Fruit fly (Drosophila melanogaster): ENCODE measurements around the gene CG43059.

CG43059 gene

dm6 chr3L:8360063-8360642, 41.4 kb upstream of the CG43059 start:
- TF ChIP-seq CG9705 (GFP tag; optimal IDR thresholded peaks at IDR 0.05), result no peak
- no peak for TF ChIP-seq h (GFP tag; optimal IDR thresholded peaks at IDR 0.05)
- peak; percentile 22 for TF ChIP-seq Dif (GFP tag; optimal IDR thresholded peaks at IDR 0.05; ENCODE audit: partially characterized antibody)
- peak; percentile 56 for TF ChIP-seq jim (GFP tag; optimal IDR thresholded peaks at IDR 0.05)

dm6 chr3L:8358776-8359455, 40.1 kb upstream of the CG43059 start:
- TF ChIP-seq Hr78 (GFP tag; optimal IDR thresholded peaks at IDR 0.05) (no peak), h (GFP tag; optimal IDR thresholded peaks at IDR 0.05) (peak; percentile 3), GATAd (GFP tag; optimal IDR thresholded peaks at IDR 0.05) (no peak), usp (GFP tag; optimal IDR thresholded peaks at IDR 0.05) (no peak), brk (GFP tag; optimal IDR thresholded peaks at IDR 0.05) (no peak), Dfd (GFP tag; optimal IDR thresholded peaks at IDR 0.05) (no peak), lola (GFP tag; optimal IDR thresholded peaks at IDR 0.05) (no peak), Mio (GFP tag; optimal IDR thresholded peaks at IDR 0.05) (no peak), fru (GFP tag; optimal IDR thresholded peaks at IDR 0.05) (peak; percentile 61), foxo (GFP tag; optimal IDR thresholded peaks at IDR 0.05) (no peak), Myc (optimal IDR thresholded peaks at IDR 0.05) (no peak), Rel (GFP tag; optimal IDR thresholded peaks at IDR 0.05) (no peak), Rel (tag; optimal IDR thresholded peaks at IDR 0.05) (no peak)

- TF ChIP-seq sage (GFP tag; optimal IDR thresholded peaks at IDR 0.05) (no peak), Sp1 (GFP tag; optimal IDR thresholded peaks at IDR 0.05) (no peak), Abd-B (GFP tag; optimal IDR thresholded peaks at IDR 0.05) (no peak), OdsH (GFP tag; optimal IDR thresholded peaks at IDR 0.05) (peak; percentile 7), dl (GFP tag; optimal IDR thresholded peaks at IDR 0.05; ENCODE audit: insufficient read depth in 1 of 2, partially characterized antibody in 2 of 2) (no peak), ey (GFP tag; optimal IDR thresholded peaks at IDR 0.05) (no peak), lola (GFP tag; optimal IDR thresholded peaks at IDR 0.05) (no peak), Mio (GFP tag; optimal IDR thresholded peaks at IDR 0.05) (no peak), CrebA (GFP tag; optimal IDR thresholded peaks at IDR 0.05; ENCODE audit: borderline replicate concordance) (no peak), CG9705 (GFP tag; optimal IDR thresholded peaks at IDR 0.05) (peak; percentile 7), Hr78 (GFP tag; optimal IDR thresholded peaks at IDR 0.05) (no peak), Hr83 (GFP tag; optimal IDR thresholded peaks at IDR 0.05; ENCODE audit: poor library complexity, severe bottlenecking) (no peak), Vsx2 (GFP tag; optimal IDR thresholded peaks at IDR 0.05; ENCODE audit: partially characterized antibody) (no peak), N (GFP tag; optimal IDR thresholded peaks at IDR 0.05) (no peak), foxo (GFP tag; optimal IDR thresholded peaks at IDR 0.05) (peak in 1 of 2 experiments; percentile 39), Dfd (GFP tag; optimal IDR thresholded peaks at IDR 0.05) (no peak), rgr (GFP tag; optimal IDR thresholded peaks at IDR 0.05) (no peak), sv (GFP tag; optimal IDR thresholded peaks at IDR 0.05) (no peak), Myc (optimal IDR thresholded peaks at IDR 0.05) (no peak)
Observed at dm6 chr3L:8358138-8358537, 39.4 kb upstream of the CG43059 start.

- TF ChIP-seq Vsx2 (GFP tag; optimal IDR thresholded peaks at IDR 0.05; ENCODE audit: partially characterized antibody), result no peak
- TF ChIP-seq sage (GFP tag; optimal IDR thresholded peaks at IDR 0.05), result no peak
- no peak for TF ChIP-seq ey (GFP tag; optimal IDR thresholded peaks at IDR 0.05)
- no peak for TF ChIP-seq rgr (GFP tag; optimal IDR thresholded peaks at IDR 0.05)
- TF ChIP-seq usp (GFP tag; optimal IDR thresholded peaks at IDR 0.05), result no peak
- no peak for TF ChIP-seq Mio (GFP tag; optimal IDR thresholded peaks at IDR 0.05)
- TF ChIP-seq Dif (GFP tag; optimal IDR thresholded peaks at IDR 0.05; ENCODE audit: partially characterized antibody), result no peak
- TF ChIP-seq CG32264 (GFP tag; optimal IDR thresholded peaks at IDR 0.05), result no peak
- no peak for TF ChIP-seq foxo (GFP tag; optimal IDR thresholded peaks at IDR 0.05)
- no peak for TF ChIP-seq Hr78 (GFP tag; optimal IDR thresholded peaks at IDR 0.05)
- TF ChIP-seq brk (GFP tag; optimal IDR thresholded peaks at IDR 0.05), result no peak
- no peak for TF ChIP-seq Sp1 (GFP tag; optimal IDR thresholded peaks at IDR 0.05)
- no peak for TF ChIP-seq psq (GFP tag; optimal IDR thresholded peaks at IDR 0.05)
- TF ChIP-seq br (GFP tag; optimal IDR thresholded peaks at IDR 0.05), result no peak
- no peak for TF ChIP-seq tai (GFP tag; optimal IDR thresholded peaks at IDR 0.05)
- no peak for TF ChIP-seq N (GFP tag; optimal IDR thresholded peaks at IDR 0.05)
- no peak for TF ChIP-seq CrebA (GFP tag; optimal IDR thresholded peaks at IDR 0.05; ENCODE audit: borderline replicate concordance)
- TF ChIP-seq dsf (GFP tag; optimal IDR thresholded peaks at IDR 0.05; ENCODE audit: borderline replicate concordance), result no peak
- no peak for TF ChIP-seq Abd-B (GFP tag; optimal IDR thresholded peaks at IDR 0.05)
Observed at dm6 chr3L:8356196-8356595, 37.4 kb upstream of the CG43059 start, which contains the start of gene Culd. Culd (minus strand) TSS chr3L:8356296.

Data from whole organism, wandering third instar larva.